Fruit fly (Drosophila melanogaster) whole organism, embryonic: Measurements from ENCODE around the gene rdog.

Experiments
- ATbp ChIP-seq: fragments of 200-800 bp; sonication (Bioruptor generic); optimal IDR thresholded peaks from 2 replicates; lab custom pipeline; 2017; ENCODE audit warnings: missing biosample characterization, mild to moderate bottlenecking, missing genetic modification characterization, missing genetic modification reagents
- Adf1 ChIP-seq: fragments of 200-800 bp; sonication (Bioruptor generic); IDR thresholded peaks from 2 replicates; pipeline ENCODE4 v1.3.6; 2022; ENCODE audit warnings: missing biosample characterization, missing genetic modification characterization
- Bgb ChIP-seq: fragments of 200-800 bp; sonication (Bioruptor generic); IDR thresholded peaks from 2 replicates; pipeline ENCODE4 v1.3.6; 2022; ENCODE audit warnings: missing biosample characterization, missing genetic modification characterization; ENCODE audit not compliant: partially characterized antibody
- CG1024 ChIP-seq: fragments of 200-800 bp; sonication (Bioruptor generic); IDR thresholded peaks from 2 replicates; pipeline ENCODE4 v1.3.6; 2022; ENCODE audit warnings: missing biosample characterization, missing genetic modification characterization
- CG10565 ChIP-seq: fragments of 200-800 bp; sonication (Bioruptor generic); optimal IDR thresholded peaks from 3 replicates; lab custom pipeline; 2016; ENCODE audit warnings: missing biosample characterization, mild to moderate bottlenecking, missing genetic modification characterization
- CG10979 ChIP-seq: fragments of 200-800 bp; sonication (Bioruptor generic); optimal IDR thresholded peaks from 2 replicates; lab custom pipeline; 2018; ENCODE audit warnings: missing biosample characterization, mild to moderate bottlenecking, missing genetic modification characterization, moderate library complexity
- CG11085 ChIP-seq: fragments of 200-800 bp; sonication (Bioruptor generic); IDR thresholded peaks from 2 replicates; pipeline ENCODE4 v1.3.6; 2022; ENCODE audit warnings: missing biosample characterization, missing genetic modification characterization
- CG13123 ChIP-seq: fragments of 200-800 bp; sonication (Bioruptor generic); optimal IDR thresholded peaks from 2 replicates; lab custom pipeline; 2016; ENCODE audit warnings: missing biosample characterization, missing genetic modification characterization
- CG13296 ChIP-seq: fragments of 200-800 bp; sonication (Bioruptor generic); optimal IDR thresholded peaks from 3 replicates; lab custom pipeline; 2018; ENCODE audit warnings: missing biosample characterization, mild to moderate bottlenecking, missing genetic modification characterization
- CG15073 ChIP-seq: fragments of 200-800 bp; sonication (Bioruptor generic); optimal IDR thresholded peaks from 2 replicates; lab custom pipeline; 2016; ENCODE audit warnings: missing biosample characterization, missing genetic modification characterization
- CG15269 ChIP-seq: fragments of 200-800 bp; sonication (Bioruptor generic); optimal IDR thresholded peaks from 2 replicates; lab custom pipeline; 2018; ENCODE audit warnings: missing biosample characterization, mild to moderate bottlenecking, missing genetic modification characterization, moderate library complexity
- CG16815 ChIP-seq: fragments of 200-800 bp; sonication (Bioruptor generic); optimal IDR thresholded peaks from 3 replicates; lab custom pipeline; 2017; ENCODE audit warnings: missing biosample characterization, mild to moderate bottlenecking, missing genetic modification characterization
- CG17802 ChIP-seq: fragments of 200-800 bp; sonication (Bioruptor generic); optimal IDR thresholded peaks from 2 replicates; lab custom pipeline; 2018; ENCODE audit warnings: missing biosample characterization, mild to moderate bottlenecking, missing genetic modification characterization, moderate library complexity
- CG1792 ChIP-seq: fragments of 200-800 bp; sonication (Bioruptor generic); optimal IDR thresholded peaks from 2 replicates; lab custom pipeline; 2016; ENCODE audit warnings: missing biosample characterization, missing genetic modification characterization
- CG18619 ChIP-seq: fragments of 200-800 bp; sonication (Bioruptor generic); optimal IDR thresholded peaks from 3 replicates; lab custom pipeline; 2017; ENCODE audit warnings: missing biosample characterization, mild to moderate bottlenecking, missing genetic modification characterization
- CG2116 ChIP-seq: fragments of 200-800 bp; sonication (Bioruptor generic); optimal IDR thresholded peaks from 3 replicates; lab custom pipeline; 2018; ENCODE audit warnings: missing biosample characterization, mild to moderate bottlenecking, missing genetic modification characterization
- CG32772 ChIP-seq: fragments of 200-800 bp; sonication (Bioruptor generic); IDR thresholded peaks from 2 replicates; pipeline ENCODE4 v1.3.6; 2022; ENCODE audit warnings: missing biosample characterization, missing genetic modification characterization
- CG4820 ChIP-seq: fragments of 200-800 bp; sonication (Bioruptor generic); optimal IDR thresholded peaks from 3 replicates; lab custom pipeline; 2016; ENCODE audit warnings: missing biosample characterization, missing genetic modification characterization
- CG6813 ChIP-seq: fragments of 200-800 bp; sonication (Bioruptor generic); optimal IDR thresholded peaks from 2 replicates; lab custom pipeline; 2017; ENCODE audit warnings: missing biosample characterization, missing genetic modification characterization, mild to moderate bottlenecking, moderate library complexity, missing genetic modification reagents
- CG7928 ChIP-seq: fragments of 200-800 bp; sonication (Bioruptor generic); optimal IDR thresholded peaks from 2 replicates; lab custom pipeline; 2017; ENCODE audit warnings: missing biosample characterization, mild to moderate bottlenecking, missing genetic modification characterization
- CG7963 ChIP-seq: fragments of 200-800 bp; sonication (Bioruptor generic); IDR thresholded peaks from 3 replicates; pipeline ENCODE4 v1.3.6; 2022; ENCODE audit warnings: missing biosample characterization, missing genetic modification characterization; ENCODE audit not compliant: partially characterized antibody
- CkIIα-i1 ChIP-seq: fragments of 200-800 bp; sonication (Bioruptor generic); IDR thresholded peaks from 2 replicates; pipeline ENCODE4 v1.3.6; 2022; ENCODE audit warnings: missing biosample characterization, missing genetic modification characterization
- Hmr ChIP-seq: fragments of 200-800 bp; sonication (Bioruptor generic); optimal IDR thresholded peaks from 3 replicates; lab custom pipeline; 2017; ENCODE audit warnings: mild to moderate bottlenecking, missing biosample characterization, missing genetic modification reagents, missing genetic modification characterization
- Hr78 ChIP-seq, 2 experiments: fragments of 200-800 bp in 1 of 2; fragments of >200 bp in 1 of 2; sonication (Bioruptor generic) in 1 of 2; optimal IDR thresholded peaks; 2 replicates each; lab custom pipeline; 2017 to 2019; ENCODE audit warnings: missing biosample characterization in 2 of 2, missing genetic modification characterization in 2 of 2, mild to moderate bottlenecking in 1 of 2, moderate library complexity in 1 of 2
- Lim3 ChIP-seq: fragments of 200-800 bp; sonication (Bioruptor generic); IDR thresholded peaks from 2 replicates; pipeline ENCODE4 v1.3.6; 2022; ENCODE audit warnings: missing biosample characterization, missing genetic modification characterization
- NK7.1 ChIP-seq: fragments of 200-800 bp; sonication (Bioruptor generic); optimal IDR thresholded peaks from 3 replicates; lab custom pipeline; 2016; ENCODE audit warnings: missing biosample characterization, missing genetic modification characterization
- Ptx1 ChIP-seq: fragments of 200-800 bp; sonication (Bioruptor generic); IDR thresholded peaks from 2 replicates; pipeline ENCODE4 v1.3.6; 2022; ENCODE audit warnings: missing biosample characterization, missing genetic modification characterization
- Ssrp ChIP-seq: fragments of 200-800 bp; sonication (Bioruptor generic); optimal IDR thresholded peaks from 2 replicates; lab custom pipeline; 2018; ENCODE audit warnings: missing biosample characterization, mild to moderate bottlenecking, missing genetic modification characterization, moderate library complexity
- Taf1 ChIP-seq: fragments of 200-800 bp; sonication (Bioruptor generic); IDR thresholded peaks from 2 replicates; pipeline ENCODE4 v1.3.6; 2022; ENCODE audit warnings: missing biosample characterization, missing genetic modification characterization
- YL-1 ChIP-seq: fragments of 200-800 bp; sonication (Bioruptor generic); optimal IDR thresholded peaks from 3 replicates; lab custom pipeline; 2017; ENCODE audit warnings: missing biosample characterization, mild to moderate bottlenecking, missing genetic modification characterization
- btn ChIP-seq: fragments of 200-800 bp; sonication (Bioruptor generic); optimal IDR thresholded peaks from 2 replicates; lab custom pipeline; 2016; ENCODE audit warnings: missing biosample characterization, missing genetic modification characterization
- cad ChIP-seq: fragments of >200 bp; optimal IDR thresholded peaks from 2 replicates; lab custom pipeline; 2017; ENCODE audit warnings: missing biosample characterization, missing genetic modification characterization
- cg ChIP-seq: fragments of 200-800 bp; sonication (Bioruptor generic); optimal IDR thresholded peaks from 3 replicates; lab custom pipeline; 2019; ENCODE audit warnings: missing biosample characterization, mild to moderate bottlenecking, missing genetic modification characterization, moderate library complexity
- ci ChIP-seq: fragments of 200-800 bp; sonication (Bioruptor generic); IDR thresholded peaks from 3 replicates; pipeline ENCODE4 v1.3.6; 2022; ENCODE audit warnings: missing biosample characterization, missing genetic modification characterization
- dpn ChIP-seq, 2 experiments: fragments of 200-800 bp; sonication (Bioruptor generic); optimal IDR thresholded peaks; 3 replicates each; lab custom pipeline; 2016; ENCODE audit warnings: missing biosample characterization in 2 of 2, missing genetic modification characterization in 2 of 2
- gce ChIP-seq: fragments of 200-800 bp; sonication (Bioruptor generic); IDR thresholded peaks from 3 replicates; pipeline ENCODE4 v1.3.6; 2022; ENCODE audit warnings: missing biosample characterization, missing genetic modification characterization
- grau ChIP-seq: fragments of 200-800 bp; optimal IDR thresholded peaks from 3 replicates; lab custom pipeline; 2019; ENCODE audit warnings: missing biosample characterization, mild to moderate bottlenecking, missing genetic modification characterization, moderate library complexity
- hbn ChIP-seq: fragments of 200-800 bp; sonication (Bioruptor generic); IDR thresholded peaks from 2 replicates; pipeline ENCODE4 v1.3.6; 2022; ENCODE audit warnings: missing biosample characterization, missing genetic modification characterization; ENCODE audit not compliant: partially characterized antibody
- lbe ChIP-seq: fragments of 200-800 bp; sonication (Bioruptor generic); optimal IDR thresholded peaks from 2 replicates; lab custom pipeline; 2016; ENCODE audit warnings: missing biosample characterization, mild to moderate bottlenecking, missing genetic modification characterization
- mld ChIP-seq: fragments of 200-800 bp; sonication (Bioruptor generic); IDR thresholded peaks from 3 replicates; pipeline ENCODE4 v1.3.6; 2022; ENCODE audit warnings: missing biosample characterization, missing genetic modification characterization; ENCODE audit not compliant: partially characterized antibody
- onecut ChIP-seq: fragments of 200-800 bp; sonication (Bioruptor generic); IDR thresholded peaks from 2 replicates; pipeline ENCODE4 v1.3.6; 2022; ENCODE audit warnings: missing biosample characterization, missing genetic modification characterization
- pan ChIP-seq, 4 experiments: fragments of >200 bp in 3 of 4; fragments of 200-800 bp in 1 of 4; sonication (Bioruptor generic) in 1 of 4; optimal IDR thresholded peaks in 3 of 4; IDR thresholded peaks in 1 of 4; 2 replicates each; pipeline versions ENCODE4 v1.3.6 to Lab custom; 2017 to 2022; ENCODE audit warnings: missing biosample characterization in 2 of 4, missing genetic modification characterization in 2 of 4, mixed read lengths in 1 of 4
- ranshi ChIP-seq: fragments of 200-800 bp; sonication (Bioruptor generic); IDR thresholded peaks from 2 replicates; pipeline ENCODE4 v1.3.6; 2022; ENCODE audit warnings: missing biosample characterization, missing genetic modification characterization
- schlank ChIP-seq: fragments of 200-800 bp; sonication (Bioruptor generic); optimal IDR thresholded peaks from 2 replicates; lab custom pipeline; 2018; ENCODE audit warnings: missing biosample characterization, mild to moderate bottlenecking, missing genetic modification characterization
- scrt ChIP-seq: fragments of 200-800 bp; sonication (Bioruptor generic); optimal IDR thresholded peaks from 2 replicates; lab custom pipeline; 2018; ENCODE audit warnings: missing biosample characterization, mild to moderate bottlenecking, missing genetic modification characterization, moderate library complexity
- ssp ChIP-seq: fragments of 200-800 bp; sonication (Bioruptor generic); IDR thresholded peaks from 2 replicates; pipeline ENCODE4 v1.3.6; 2022; ENCODE audit warnings: missing biosample characterization, missing genetic modification characterization
- tio ChIP-seq: fragments of 200-800 bp; sonication (Bioruptor generic); optimal IDR thresholded peaks from 2 replicates; lab custom pipeline; 2017; ENCODE audit warnings: missing biosample characterization, missing genetic modification characterization, inconsistent platforms
- zfh1 ChIP-seq: fragments of 200-800 bp; sonication (Bioruptor generic); IDR thresholded peaks from 3 replicates; pipeline ENCODE4 v1.3.6; 2022; ENCODE audit warnings: missing biosample characterization, missing genetic modification characterization

Gene rdog

DNA sequence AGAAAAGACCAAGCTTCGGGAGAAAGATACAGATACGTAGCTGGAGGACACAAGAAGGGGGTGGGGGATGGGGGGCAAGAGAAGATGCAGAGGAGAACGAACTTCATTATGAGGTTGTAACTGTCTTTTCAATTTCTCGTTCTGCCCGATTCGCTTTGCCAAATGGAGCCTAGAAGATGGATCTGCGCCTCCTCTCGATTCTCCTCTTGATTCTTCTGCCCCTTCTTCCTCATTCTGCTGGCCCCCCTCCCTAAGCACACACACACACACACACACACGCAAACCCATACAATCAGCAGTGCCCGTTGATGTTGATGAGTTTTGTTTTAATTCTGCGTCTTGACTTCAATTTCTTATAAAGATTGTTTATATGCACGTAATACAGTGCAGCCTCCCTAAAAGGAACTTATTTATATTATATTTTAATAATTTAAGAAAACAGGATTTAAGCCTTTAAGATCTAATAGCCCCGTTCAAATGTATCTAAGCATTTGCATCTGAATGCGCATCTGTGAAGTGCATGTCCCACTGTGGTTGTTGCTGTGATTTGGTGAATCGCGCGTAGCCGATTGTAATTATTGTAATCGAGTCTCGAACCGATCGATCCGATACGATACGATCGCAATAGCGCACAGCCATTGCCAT, 49.2 kb downstream of the rdog start:
- TF ChIP-seq CG7928 (GFP tag; lab: Kevin White, UChicago): peak; percentile 11
- no peak for TF ChIP-seq CG2116 (GFP tag; lab: Kevin White, UChicago)
- TF ChIP-seq Lim3 (GFP tag; lab: Robert Waterston, UW): no peak
- TF ChIP-seq Taf1 (GFP tag; lab: Robert Waterston, UW): 0 out of 2 replicates have a peak, but pooled peaks have one; percentile 14
- peak; percentile 65 for TF ChIP-seq CG32772 (GFP tag; lab: Robert Waterston, UW)
- peak; percentile 76 for TF ChIP-seq onecut (GFP tag; lab: Robert Waterston, UW)
- no peak for TF ChIP-seq CG6813 (GFP tag; lab: Kevin White, UChicago)
- TF ChIP-seq Hmr: peak; percentile 36
- TF ChIP-seq CG10565 (GFP tag; lab: Kevin White, UChicago): no peak
- TF ChIP-seq CG4820 (GFP tag; lab: Kevin White, UChicago): peak; percentile 20
- peak; percentile 5 for TF ChIP-seq schlank (tag; lab: Kevin White, UChicago)
- TF ChIP-seq ci (GFP tag; lab: Robert Waterston, UW): peak; percentile 77
- no peak for TF ChIP-seq NK7.1
- TF ChIP-seq Hr78 (GFP tag; optimal IDR thresholded peaks at IDR 0.05; lab: Kevin White, UChicago): no peak
- peak; percentile 54 for TF ChIP-seq cg
- TF ChIP-seq CG15073 (GFP tag; lab: Kevin White, UChicago): no peak
- TF ChIP-seq CG13123 (GFP tag; lab: Kevin White, UChicago): no peak
- no peak for TF ChIP-seq pan (optimal IDR thresholded peaks at IDR 0.05; lab: Kevin White, UChicago)
- TF ChIP-seq pan (GFP tag; optimal IDR thresholded peaks at IDR 0.05 in 1 of 2, IDR thresholded peaks at IDR 0.05 in 1 of 2): peak in 1 of 2 experiments; percentile 85
- TF ChIP-seq btn (GFP tag; lab: Kevin White, UChicago): no peak
- TF ChIP-seq CG7963 (GFP tag; lab: Robert Waterston, UW): no peak
- TF ChIP-seq scrt (GFP tag; lab: Kevin White, UChicago): peak; percentile 2
- no peak for TF ChIP-seq CG17802 (tag; lab: Kevin White, UChicago)
- 0 out of 3 replicates have a peak, but pooled peaks have one; percentile 51 for TF ChIP-seq gce (GFP tag; lab: Robert Waterston, UW)
- TF ChIP-seq ATbp (GFP tag; lab: Kevin White, UChicago): peak; percentile 39
- TF ChIP-seq zfh1 (GFP tag; lab: Robert Waterston, UW): peak; percentile 79
- peak; percentile 47; the same call in 1 of the 2 replicates for TF ChIP-seq CG1024 (GFP tag; lab: Robert Waterston, UW)
- TF ChIP-seq CG11085 (GFP tag; lab: Robert Waterston, UW): peak; percentile 63
- no peak for TF ChIP-seq CG1792 (GFP tag; lab: Kevin White, UChicago)
- peak; percentile 82 for TF ChIP-seq Ptx1 (GFP tag; lab: Robert Waterston, UW)
- TF ChIP-seq ssp: peak; percentile 52; the same call in 1 of the 2 replicates
- 0 out of 2 replicates have a peak, but pooled peaks have one; percentile 33 for TF ChIP-seq Adf1 (GFP tag; lab: Robert Waterston, UW)
- peak; percentile 75 for TF ChIP-seq lbe
- TF ChIP-seq Bgb (GFP tag; lab: Robert Waterston, UW): no peak
- TF ChIP-seq hbn (GFP tag; lab: Robert Waterston, UW): no peak
- TF ChIP-seq cad (GFP tag; lab: Kevin White, UChicago): no peak
- TF ChIP-seq CG18619 (GFP tag; lab: Kevin White, UChicago): peak; percentile 9
- TF ChIP-seq CG16815 (GFP tag; lab: Kevin White, UChicago): peak; percentile 37
- peak; percentile 67 for TF ChIP-seq CG13296
- peak; percentile 23 for TF ChIP-seq tio (GFP tag; lab: Kevin White, UChicago)
- no peak for TF ChIP-seq CkIIα-i1 (GFP tag; lab: Robert Waterston, UW)
- TF ChIP-seq grau (tag; lab: Kevin White, UChicago): peak; percentile 91
- peak; percentile 78 for TF ChIP-seq ranshi (GFP tag; lab: Robert Waterston, UW)
- TF ChIP-seq mld (GFP tag; lab: Robert Waterston, UW): no peak
- TF ChIP-seq dpn (GFP tag; optimal IDR thresholded peaks at IDR 0.05; lab: Kevin White, UChicago): peak in 1 of 2 experiments; percentile 61
- TF ChIP-seq Ssrp: peak; percentile 51
- TF ChIP-seq YL-1: no peak
- TF ChIP-seq CG10979 (tag; lab: Kevin White, UChicago): peak; percentile 45
- TF ChIP-seq CG15269 (tag; lab: Kevin White, UChicago): peak; percentile 86
